Fruit fly (Drosophila melanogaster) Kc167 (cell line): ENCODE data around the gene jp.

Source experiments
- Sin3A ChIP-seq: fragments of >200 bp; optimal IDR thresholded peaks from 2 replicates; lab custom pipeline; 2018; ENCODE audit warnings: missing external identifiers
- psq ChIP-seq: fragments of >200 bp; optimal IDR thresholded peaks from 2 replicates; lab custom pipeline; 2017; ENCODE audit warnings: missing external identifiers

- TF ChIP-seq Sin3A: no peak
- TF ChIP-seq psq (lab: Kevin White, UChicago): no peak
Measured at dm6 chr2L:9539988-9540573, 26.5 kb downstream of the jp start, which contains the start of gene CG17855.
